Fruit fly (Drosophila melanogaster): ENCODE results near the gene AcCoAS.

The AcCoAS gene

DNA sequence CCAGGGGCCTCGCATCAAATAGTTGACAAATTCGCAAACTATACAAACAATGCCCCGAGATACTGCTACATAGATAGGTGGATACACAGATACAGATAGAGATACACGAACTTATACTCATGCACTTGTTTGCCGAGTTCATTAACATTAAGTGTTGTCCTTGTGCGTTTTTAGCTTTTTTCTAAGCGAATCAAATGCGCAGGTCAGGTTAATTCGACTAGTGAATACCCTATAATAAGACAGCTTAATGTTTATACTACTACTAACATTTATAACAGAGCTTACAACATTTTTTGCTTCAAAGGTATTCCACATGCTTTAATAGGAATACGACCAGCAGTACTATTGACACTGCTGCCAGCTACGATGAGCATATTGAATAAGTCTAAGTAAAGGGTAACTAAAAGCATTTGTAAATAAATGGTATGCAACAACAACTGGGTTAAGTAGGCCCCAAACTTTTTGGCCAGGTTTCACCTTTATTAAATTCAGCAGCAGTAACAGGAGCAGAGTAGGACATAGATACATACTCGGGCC is 38.5 kb downstream of the AcCoAS start:
- TF ChIP-seq CG8478 (optimal IDR thresholded peaks at IDR 0.05) (no peak), psq (optimal IDR thresholded peaks at IDR 0.05) (no peak), Dll (optimal IDR thresholded peaks at IDR 0.05) (no peak), pan (optimal IDR thresholded peaks at IDR 0.05) (no peak), usp (GFP tag; optimal IDR thresholded peaks at IDR 0.05) (no peak), EcR (GFP tag; optimal IDR thresholded peaks at IDR 0.05) (no peak)

DNA sequence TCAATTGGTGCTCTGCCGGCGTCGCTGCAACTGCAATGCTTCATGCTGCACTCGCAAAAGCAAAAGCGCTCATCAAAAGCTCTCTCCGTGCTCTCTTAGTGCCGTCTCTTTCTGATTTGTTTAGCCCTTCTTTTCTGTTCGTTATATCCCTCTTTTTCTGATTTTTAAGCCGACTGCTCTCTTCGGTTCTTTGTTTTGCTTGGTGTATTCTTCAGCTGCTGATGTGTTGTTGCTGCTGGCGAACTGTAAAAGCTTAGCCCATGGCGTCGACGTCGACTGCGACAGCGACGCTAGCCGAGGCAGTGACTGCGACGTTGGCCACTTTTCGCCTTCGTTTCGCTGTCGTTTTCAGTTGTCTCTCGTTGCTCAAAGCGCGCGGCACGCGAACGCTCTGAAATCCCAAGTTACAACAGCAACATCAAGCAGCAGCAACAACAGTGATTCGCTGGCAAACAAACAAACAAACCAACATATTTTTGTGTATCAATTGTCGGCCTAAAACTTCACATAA is 40.0 kb downstream of the AcCoAS start:
- peak; percentile 26 for TF ChIP-seq CG8478 (optimal IDR thresholded peaks at IDR 0.05)
- peak; percentile 74 for TF ChIP-seq Dll (optimal IDR thresholded peaks at IDR 0.05)
- TF ChIP-seq psq (optimal IDR thresholded peaks at IDR 0.05) = peak; percentile 83
- TF ChIP-seq usp (GFP tag; optimal IDR thresholded peaks at IDR 0.05) = no peak
- no peak for TF ChIP-seq pan (optimal IDR thresholded peaks at IDR 0.05)
- TF ChIP-seq EcR (GFP tag; optimal IDR thresholded peaks at IDR 0.05) = peak in 1 of 2 experiments; percentile 17

DNA sequence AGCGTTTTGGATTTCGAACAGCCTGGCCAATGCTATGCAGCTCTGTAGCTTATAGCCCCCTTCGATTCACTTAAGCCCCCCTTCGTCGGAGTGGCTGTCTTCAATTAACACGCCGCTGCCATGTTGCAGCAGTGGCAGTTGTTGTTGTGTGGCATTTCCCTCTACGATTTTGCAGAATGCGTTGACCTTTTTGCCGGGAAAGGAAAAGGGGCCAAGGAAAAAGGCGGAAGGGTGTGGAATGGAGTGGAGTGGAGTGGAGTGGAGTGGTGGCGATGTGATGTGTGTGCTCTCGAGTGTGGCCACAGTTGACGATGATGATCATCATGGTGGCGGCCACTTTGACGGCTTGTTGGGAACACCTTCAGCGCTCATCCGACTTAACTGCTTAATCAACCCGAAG is 41.7 kb downstream of the AcCoAS start:
- TF ChIP-seq Dll (optimal IDR thresholded peaks at IDR 0.05) = no peak
- no peak for TF ChIP-seq usp (GFP tag; optimal IDR thresholded peaks at IDR 0.05)
- TF ChIP-seq psq (optimal IDR thresholded peaks at IDR 0.05) = no peak
- peak in 1 of 2 experiments; percentile 84 for TF ChIP-seq EcR (GFP tag; optimal IDR thresholded peaks at IDR 0.05)
- no peak for TF ChIP-seq pan (optimal IDR thresholded peaks at IDR 0.05)
- no peak for TF ChIP-seq CG8478 (optimal IDR thresholded peaks at IDR 0.05)

DNA sequence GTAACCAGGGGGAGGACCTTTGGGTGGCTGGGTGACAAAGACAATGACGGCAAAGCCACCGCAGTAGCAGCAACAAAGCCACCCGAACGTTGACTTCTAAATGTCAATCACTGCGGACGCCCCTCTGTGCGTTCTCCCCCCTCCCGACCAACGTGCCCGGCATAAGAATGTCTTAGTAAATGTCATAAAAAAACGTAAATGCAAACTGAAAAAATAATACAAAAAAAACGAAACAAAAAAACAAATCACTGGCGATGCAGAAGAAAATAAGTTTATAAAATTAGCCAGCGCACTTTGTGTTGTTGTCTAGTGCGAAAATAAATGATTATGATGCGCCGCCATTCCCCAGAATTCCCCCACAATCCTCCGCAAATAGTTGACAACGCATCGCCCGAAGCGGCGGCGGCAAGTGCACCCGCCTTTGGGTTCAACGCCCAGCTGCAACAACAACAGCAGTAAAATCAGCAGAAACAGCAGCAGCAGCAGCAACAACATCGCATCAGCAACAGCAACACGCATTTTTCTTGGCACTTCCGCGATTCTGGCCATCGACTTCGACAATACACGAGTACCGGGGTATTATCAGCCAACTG is 43.0 kb downstream of the AcCoAS start:
- TF ChIP-seq CG8478 (optimal IDR thresholded peaks at IDR 0.05) = no peak
- no peak for TF ChIP-seq psq (optimal IDR thresholded peaks at IDR 0.05)
- TF ChIP-seq usp (GFP tag; optimal IDR thresholded peaks at IDR 0.05) = no peak
- no peak for TF ChIP-seq pan (optimal IDR thresholded peaks at IDR 0.05)
- TF ChIP-seq Dll (optimal IDR thresholded peaks at IDR 0.05) = no peak
- TF ChIP-seq EcR (GFP tag; optimal IDR thresholded peaks at IDR 0.05) = peak; percentile 46 to 93

DNA sequence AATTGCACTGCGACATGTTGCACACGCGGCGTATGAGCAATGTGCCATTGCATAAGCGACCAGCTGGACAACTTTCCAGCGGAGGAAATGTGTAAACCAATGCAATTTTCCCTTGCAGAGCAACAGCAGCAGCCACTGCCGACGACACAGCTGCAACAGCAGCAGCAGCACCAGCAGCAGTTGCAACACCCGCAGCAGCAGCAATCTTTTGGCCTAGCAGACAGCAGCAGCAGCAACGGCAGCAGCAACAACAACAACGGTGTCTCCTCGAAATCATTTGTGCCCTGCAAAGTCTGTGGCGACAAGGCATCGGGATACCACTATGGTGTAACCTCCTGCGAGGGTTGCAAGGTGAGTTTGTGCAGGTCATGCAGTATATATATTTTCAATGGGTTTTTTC is 49.3 kb downstream of the AcCoAS start:
- TF ChIP-seq Dll (optimal IDR thresholded peaks at IDR 0.05) (no peak), usp (GFP tag; optimal IDR thresholded peaks at IDR 0.05) (no peak), psq (optimal IDR thresholded peaks at IDR 0.05) (no peak), pan (optimal IDR thresholded peaks at IDR 0.05) (no peak), EcR (GFP tag; optimal IDR thresholded peaks at IDR 0.05) (no peak), CG8478 (optimal IDR thresholded peaks at IDR 0.05) (no peak)

DNA sequence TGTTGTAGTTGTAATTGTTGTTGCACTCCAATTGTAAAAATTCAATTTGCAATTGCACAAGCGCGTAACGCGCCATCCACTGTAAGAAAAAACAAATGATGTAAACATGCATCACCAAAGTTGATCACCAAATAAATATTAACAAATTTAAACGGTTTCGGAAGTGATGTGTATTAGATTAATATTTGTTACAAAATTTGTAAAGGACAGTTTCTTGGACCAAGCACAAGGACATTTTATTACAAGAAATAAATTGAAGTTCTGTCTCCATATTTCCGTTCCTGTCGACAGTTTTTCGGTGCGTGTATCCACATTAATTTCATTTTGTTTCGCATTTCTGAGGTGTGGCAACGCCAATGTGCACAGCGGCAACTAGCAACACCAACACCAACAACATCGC is 50.3 kb downstream of the AcCoAS start:
- TF ChIP-seq usp (GFP tag; optimal IDR thresholded peaks at IDR 0.05) (no peak), CG8478 (optimal IDR thresholded peaks at IDR 0.05) (no peak), Dll (optimal IDR thresholded peaks at IDR 0.05) (no peak), pan (optimal IDR thresholded peaks at IDR 0.05) (no peak), EcR (GFP tag; optimal IDR thresholded peaks at IDR 0.05) (no peak), psq (optimal IDR thresholded peaks at IDR 0.05) (no peak)

DNA sequence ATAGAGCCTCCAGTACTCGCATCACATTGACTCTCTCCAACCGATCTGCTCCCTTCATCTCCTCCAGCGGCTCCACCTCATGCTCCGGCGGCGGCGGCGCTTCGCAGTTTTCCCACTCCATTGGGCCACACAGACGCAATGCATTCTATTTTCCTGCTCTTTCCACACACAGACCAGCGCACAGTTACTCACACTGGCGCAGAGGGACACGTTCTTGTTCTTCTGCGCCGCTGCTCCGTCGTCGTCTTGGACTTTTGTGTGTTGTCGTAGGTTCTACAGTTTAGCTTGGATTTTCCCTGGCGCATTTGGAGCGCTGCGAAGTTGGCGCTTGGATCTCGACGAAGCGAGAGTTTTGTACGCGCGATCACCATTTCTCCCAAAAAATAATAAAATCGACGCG is 53.7 kb downstream of the AcCoAS start, which contains the start of gene Eip78C:
Gene Eip78C, plus strand, starts transcription at position 301 of the 400 bp plus-strand sequence.
- TF ChIP-seq psq (optimal IDR thresholded peaks at IDR 0.05) (no peak), pan (optimal IDR thresholded peaks at IDR 0.05) (no peak), EcR (GFP tag; optimal IDR thresholded peaks at IDR 0.05) (no peak), Dll (optimal IDR thresholded peaks at IDR 0.05) (no peak), usp (GFP tag; optimal IDR thresholded peaks at IDR 0.05) (no peak), CG8478 (optimal IDR thresholded peaks at IDR 0.05) (no peak)

DNA sequence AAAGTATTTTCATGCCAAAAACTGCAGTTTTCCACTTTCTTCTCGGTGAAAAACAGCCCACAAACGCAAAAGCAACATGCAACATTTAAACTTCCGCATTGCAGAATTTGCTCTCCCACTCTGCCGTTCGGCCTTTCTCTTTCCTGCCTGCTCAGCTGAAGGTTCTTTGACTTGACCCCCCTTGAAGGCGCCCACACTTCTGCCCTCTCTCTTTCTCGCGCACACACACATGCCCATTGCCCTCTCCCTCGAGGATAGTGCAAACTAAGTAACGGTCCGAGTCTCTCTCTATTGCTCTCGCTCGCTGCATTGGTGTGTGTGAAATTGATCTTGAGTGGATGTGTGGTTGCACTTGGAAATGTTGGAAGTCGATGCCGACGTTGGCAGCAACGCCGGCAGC is 54.4 kb downstream of the AcCoAS start:
- TF ChIP-seq usp (GFP tag; optimal IDR thresholded peaks at IDR 0.05) = no peak
- peak in 1 of 2 experiments; percentile 97 for TF ChIP-seq EcR (GFP tag; optimal IDR thresholded peaks at IDR 0.05)

DNA sequence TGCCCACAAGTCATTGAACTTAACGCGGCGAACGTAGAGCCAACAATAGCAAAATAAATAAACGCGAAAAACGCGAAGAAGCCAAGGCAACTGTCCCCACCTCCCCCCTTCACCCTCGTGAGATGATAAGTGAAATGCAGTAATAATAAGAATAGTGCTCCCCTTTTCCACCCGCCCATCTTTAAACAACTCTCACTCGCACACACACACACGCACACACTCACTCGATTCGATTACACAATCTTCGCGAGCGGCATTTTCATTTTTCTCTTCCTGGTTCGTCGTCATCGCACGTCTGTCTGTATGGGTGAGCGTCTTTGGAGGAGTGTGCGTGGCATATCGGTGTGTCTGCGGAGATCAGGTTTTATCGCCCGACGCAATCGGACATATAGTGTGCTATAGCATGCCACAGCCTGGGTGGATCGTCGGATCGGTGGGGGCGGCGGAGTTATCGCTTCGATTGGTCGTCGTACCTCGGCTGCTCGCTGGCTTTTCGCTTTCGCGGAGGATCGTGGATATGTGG is 55.3 kb downstream of the AcCoAS start:
- peak; percentile 85 to 99 for TF ChIP-seq EcR (GFP tag; optimal IDR thresholded peaks at IDR 0.05)
- TF ChIP-seq usp (GFP tag; optimal IDR thresholded peaks at IDR 0.05) = no peak

DNA sequence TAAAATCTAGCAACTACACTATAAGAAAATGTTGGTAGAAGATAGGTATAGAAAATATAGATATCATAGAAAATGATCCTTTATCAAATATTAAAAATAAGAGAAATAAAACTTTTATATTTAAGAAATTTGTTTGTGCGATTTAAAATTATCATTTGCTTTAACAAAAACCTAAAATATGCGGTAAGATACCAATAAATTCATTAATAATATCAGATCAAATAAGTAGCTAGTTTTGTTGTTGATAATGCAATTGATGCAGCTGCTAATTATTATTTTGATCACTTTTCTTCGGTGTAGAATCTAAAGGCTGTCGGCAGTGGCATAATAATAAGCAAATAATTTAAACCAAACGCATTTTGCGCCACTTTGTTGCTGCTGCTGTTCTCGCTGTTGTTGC is 55.8 kb downstream of the AcCoAS start:
- TF ChIP-seq CG8478 (optimal IDR thresholded peaks at IDR 0.05) = no peak
- TF ChIP-seq usp (GFP tag; optimal IDR thresholded peaks at IDR 0.05) = no peak
- no peak for TF ChIP-seq pan (optimal IDR thresholded peaks at IDR 0.05)
- no peak for TF ChIP-seq psq (optimal IDR thresholded peaks at IDR 0.05)

DNA sequence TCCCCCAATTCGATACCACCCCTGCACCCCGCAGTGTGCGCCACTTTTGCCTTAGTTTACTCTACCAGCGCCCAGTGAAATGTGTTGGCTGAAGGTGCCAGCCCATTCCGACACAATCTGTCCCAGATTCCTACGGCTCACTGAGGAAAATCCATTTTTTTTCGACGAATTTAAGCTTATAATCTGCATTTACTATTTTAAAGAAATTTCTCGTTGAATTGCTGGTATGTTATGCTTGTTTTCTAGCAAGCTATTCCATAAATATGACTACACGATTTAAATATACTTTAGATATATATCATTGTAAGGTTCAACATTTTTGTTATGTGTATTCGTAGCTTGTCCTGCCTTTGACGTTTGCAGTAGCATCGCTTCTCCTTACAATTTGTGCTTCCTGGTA is 56.8 kb downstream of the AcCoAS start:
- no peak for TF ChIP-seq CG8478 (optimal IDR thresholded peaks at IDR 0.05)
- no peak for TF ChIP-seq pan (optimal IDR thresholded peaks at IDR 0.05)
- no peak for TF ChIP-seq EcR (GFP tag; optimal IDR thresholded peaks at IDR 0.05)
- TF ChIP-seq Dll (optimal IDR thresholded peaks at IDR 0.05) = no peak
- TF ChIP-seq psq (optimal IDR thresholded peaks at IDR 0.05) = no peak
- TF ChIP-seq usp (GFP tag; optimal IDR thresholded peaks at IDR 0.05) = no peak
